Fruit fly (Drosophila melanogaster) whole organism, embryonic: Measurements from ENCODE around the gene VhaSFD.

Experiments used
- Blimp-1 ChIP-seq: fragments of 200-800 bp; sonication (Bioruptor generic); optimal IDR thresholded peaks from 3 replicates; lab custom pipeline; 2018; ENCODE audit warnings: missing biosample characterization, missing genetic modification characterization, mild to moderate bottlenecking, moderate library complexity, missing genetic modification reagents
- CG12104 ChIP-seq: fragments of 200-800 bp; sonication (Bioruptor generic); optimal IDR thresholded peaks from 3 replicates; lab custom pipeline; 2016; ENCODE audit warnings: missing biosample characterization, missing genetic modification characterization
- CG6272 ChIP-seq: fragments of 200-800 bp; sonication (Bioruptor generic); IDR thresholded peaks from 2 replicates; pipeline ENCODE4 v1.3.6; 2022; ENCODE audit warnings: missing biosample characterization, missing genetic modification characterization
- CG7372 ChIP-seq: fragments of 200-800 bp; sonication (Bioruptor generic); IDR thresholded peaks from 2 replicates; pipeline ENCODE4 v1.3.6; 2022; ENCODE audit warnings: missing biosample characterization, missing genetic modification characterization
- CG7745 ChIP-seq: fragments of 200-800 bp; sonication (Bioruptor generic); optimal IDR thresholded peaks from 2 replicates; lab custom pipeline; 2018; ENCODE audit warnings: missing biosample characterization, mild to moderate bottlenecking, missing genetic modification characterization, moderate library complexity
- CG8765 ChIP-seq: fragments of 200-800 bp; sonication (Bioruptor generic); IDR thresholded peaks from 2 replicates; pipeline ENCODE4 v1.3.6; 2022; ENCODE audit warnings: missing biosample characterization, missing genetic modification characterization
- Dll ChIP-seq: fragments of 200-800 bp; sonication (Bioruptor generic); IDR thresholded peaks from 4 replicates; pipeline ENCODE4 v1.3.6; 2022; ENCODE audit warnings: missing biosample characterization, missing genetic modification characterization; ENCODE audit not compliant: partially characterized antibody
- al ChIP-seq: fragments of 200-800 bp; sonication (Bioruptor generic); IDR thresholded peaks from 2 replicates; pipeline ENCODE4 v1.3.6; 2022; ENCODE audit warnings: missing biosample characterization, missing genetic modification characterization
- psq ChIP-seq: fragments of 200-800 bp; sonication (Bioruptor generic); optimal IDR thresholded peaks from 2 replicates; lab custom pipeline; 2017; ENCODE audit warnings: missing biosample characterization, missing genetic modification characterization
- sna ChIP-seq: fragments of 200-800 bp; sonication (Bioruptor generic); IDR thresholded peaks from 2 replicates; pipeline ENCODE4 v1.3.6; 2022; ENCODE audit warnings: missing biosample characterization, missing genetic modification characterization; ENCODE audit not compliant: partially characterized antibody
- tll ChIP-seq, 2 experiments: fragments of 200-800 bp in 1 of 2; fragments of >200 bp in 1 of 2; sonication (Bioruptor generic) in 1 of 2; optimal IDR thresholded peaks; 2 replicates each; lab custom pipeline; 2017 to 2019; ENCODE audit warnings: missing biosample characterization in 2 of 2, missing genetic modification characterization in 2 of 2, mild to moderate bottlenecking in 1 of 2, moderate library complexity in 1 of 2
- tna ChIP-seq: fragments of 200-800 bp; sonication (Bioruptor generic); IDR thresholded peaks from 2 replicates; pipeline ENCODE4 v1.3.6; 2022; ENCODE audit warnings: missing biosample characterization, missing genetic modification characterization; ENCODE audit not compliant: partially characterized antibody

DNA sequence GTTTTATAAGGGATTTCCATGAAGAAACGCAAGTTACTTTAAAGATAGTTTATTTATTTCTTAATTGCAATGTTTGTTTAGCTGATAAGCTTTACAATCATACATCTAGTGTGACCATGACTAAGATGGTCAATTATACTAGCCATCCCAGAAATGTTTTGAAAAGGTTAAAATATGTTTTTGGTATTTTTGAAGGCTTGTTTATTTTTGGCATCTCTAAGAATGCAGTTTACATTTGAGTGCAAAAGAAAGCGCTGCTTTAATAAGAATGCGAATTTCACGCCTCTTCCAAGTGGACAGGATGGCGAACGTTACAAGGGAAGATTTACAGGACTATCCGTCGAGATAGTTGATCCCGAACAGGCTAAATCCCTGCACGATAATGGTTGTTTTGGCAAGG, 1.9 kb upstream of the VhaSFD start, which contains the start of gene Tsen2:
- TF ChIP-seq Blimp-1 (GFP tag; lab: Kevin White, UChicago): no peak
- TF ChIP-seq tna (GFP tag; lab: Robert Waterston, UW): no peak
- no peak for TF ChIP-seq CG7372 (GFP tag; lab: Robert Waterston, UW)
- no peak for TF ChIP-seq CG6272 (GFP tag; lab: Robert Waterston, UW)
- no peak for TF ChIP-seq psq (GFP tag; lab: Kevin White, UChicago)
- no peak for TF ChIP-seq al
- TF ChIP-seq sna (GFP tag; lab: Robert Waterston, UW): no peak
- no peak for TF ChIP-seq CG12104 (GFP tag; lab: Kevin White, UChicago)
- no peak for TF ChIP-seq CG8765 (GFP tag; lab: Robert Waterston, UW)
- no peak for TF ChIP-seq tll (GFP tag; optimal IDR thresholded peaks at IDR 0.05; lab: Kevin White, UChicago)
- TF ChIP-seq Dll (GFP tag; lab: Robert Waterston, UW): no peak
- no peak for TF ChIP-seq CG7745 (tag; lab: Kevin White, UChicago)
